Worm (Caenorhabditis elegans): ENCODE measurements around the gene vrk-1.

DNA sequence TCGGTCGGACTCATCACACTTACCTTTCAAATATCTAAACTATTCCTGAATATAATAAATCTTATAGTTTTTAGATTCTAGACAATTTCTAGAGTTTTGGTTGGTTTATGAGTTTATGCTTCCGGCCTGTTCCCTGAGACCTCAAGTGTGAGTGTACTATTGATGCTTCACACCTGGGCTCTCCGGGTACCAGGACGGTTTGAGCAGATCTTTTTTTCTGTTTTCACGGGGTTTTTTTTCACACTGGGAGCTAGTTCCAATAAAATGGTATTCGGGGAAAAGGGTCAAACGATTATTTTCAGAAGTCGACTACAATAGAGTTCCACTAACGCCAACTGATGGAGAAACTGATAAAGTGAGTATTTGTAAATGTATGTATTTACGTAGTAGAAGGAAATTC lies 19.6 kb upstream of the vrk-1 start:
- no peak for TF ChIP-seq unc-62 (GFP tag; optimal IDR thresholded peaks at IDR 0.05)
- no peak for TF ChIP-seq skn-1 (tag; optimal IDR thresholded peaks at IDR 0.05)
- no peak for TF ChIP-seq nhr-237 (tag; optimal IDR thresholded peaks at IDR 0.05)
- no peak for TF ChIP-seq ama-1 (optimal IDR thresholded peaks at IDR 0.05)

Measured in whole organism, L2 larva.